Fruit fly (Drosophila melanogaster): ENCODE data around the gene Pdp.

The Pdp gene

dm6 chrX:7696711-7697654 is 37.5 kb downstream of the Pdp start (continued):
- TF ChIP-seq amos (GFP tag; IDR thresholded peaks at IDR 0.05; ENCODE audit: partially characterized antibody) (no peak), slbo (GFP tag; IDR thresholded peaks at IDR 0.05) (peak; percentile 95), Atf-2 (GFP tag; optimal IDR thresholded peaks at IDR 0.05) (peak; percentile 78), NC2α (GFP tag; optimal IDR thresholded peaks at IDR 0.05) (peak; percentile 29), CG11696 (GFP tag; IDR thresholded peaks at IDR 0.05) (peak; percentile 67; the same call in 1 of the 2 replicates), CG5245 (GFP tag; optimal IDR thresholded peaks at IDR 0.05) (peak; percentile 64), CG18476 (GFP tag; optimal IDR thresholded peaks at IDR 0.05) (peak; percentile 83), tx (GFP tag; optimal IDR thresholded peaks at IDR 0.05) (peak; percentile 85), CG14860 (GFP tag; IDR thresholded peaks at IDR 0.05; ENCODE audit: partially characterized antibody) (no peak), vvl (GFP tag; IDR thresholded peaks at IDR 0.05) (peak; percentile 93), unpg (GFP tag; optimal IDR thresholded peaks at IDR 0.05) (peak; percentile 91), bbx (GFP tag; IDR thresholded peaks at IDR 0.05; ENCODE audit: partially characterized antibody) (no peak), CG10431 (GFP tag; optimal IDR thresholded peaks at IDR 0.05) (peak; percentile 60), Oaz (GFP tag; IDR thresholded peaks at IDR 0.05) (peak; percentile 69), sima (GFP tag; optimal IDR thresholded peaks at IDR 0.05) (peak; percentile 21), org-1 (GFP tag; optimal IDR thresholded peaks at IDR 0.05) (peak; percentile 90), CG1832 (GFP tag; optimal IDR thresholded peaks at IDR 0.05) (no peak), wek (GFP tag; optimal IDR thresholded peaks at IDR 0.05) (no peak), tap (tag; optimal IDR thresholded peaks at IDR 0.05) (peak; percentile 85), Abd-B (GFP tag; optimal IDR thresholded peaks at IDR 0.05) (peak; percentile 86), dan (GFP tag; IDR thresholded peaks at IDR 0.05) (no peak), Max (GFP tag; optimal IDR thresholded peaks at IDR 0.05) (peak; percentile 83), ato (GFP tag; IDR thresholded peaks at IDR 0.05; ENCODE audit: partially characterized antibody) (no peak), fd3F (GFP tag; optimal IDR thresholded peaks at IDR 0.05) (peak; percentile 94), insv (GFP tag; optimal IDR thresholded peaks at IDR 0.05) (peak in 1 of 2 experiments; percentile 73), wor (GFP tag; IDR thresholded peaks at IDR 0.05) (peak; percentile 49; the same call in 1 of the 2 replicates), CG13123 (GFP tag; optimal IDR thresholded peaks at IDR 0.05) (peak; percentile 36), luna (GFP tag; optimal IDR thresholded peaks at IDR 0.05) (peak; percentile 81), D19A (tag; optimal IDR thresholded peaks at IDR 0.05) (peak; percentile 79), CG3065 (GFP tag; optimal IDR thresholded peaks at IDR 0.05) (peak; percentile 60), CG3407 (GFP tag; optimal IDR thresholded peaks at IDR 0.05) (peak; percentile 45), Ada2b (GFP tag; IDR thresholded peaks at IDR 0.05) (peak; percentile 94), CG7786 (GFP tag; optimal IDR thresholded peaks at IDR 0.05) (peak; percentile 86), Dip2 (GFP tag; IDR thresholded peaks at IDR 0.05) (peak; percentile 23; the same call in 1 of the 2 replicates), Hsf (GFP tag; optimal IDR thresholded peaks at IDR 0.05) (peak; percentile 88), sug (tag; optimal IDR thresholded peaks at IDR 0.05) (peak; percentile 94), dati (GFP tag; IDR thresholded peaks at IDR 0.05) (peak; percentile 32; the same call in 1 of the 2 replicates), CG7271 (tag; optimal IDR thresholded peaks at IDR 0.05) (no peak), zf30C (GFP tag; optimal IDR thresholded peaks at IDR 0.05) (no peak), MESR4 (GFP tag; optimal IDR thresholded peaks at IDR 0.05) (peak; percentile 23), Hmr (GFP tag; optimal IDR thresholded peaks at IDR 0.05) (peak; percentile 97), CG10267 (tag; optimal IDR thresholded peaks at IDR 0.05) (peak; percentile 77), CG1529 (GFP tag; optimal IDR thresholded peaks at IDR 0.05) (peak; percentile 68), Deaf1 (tag; optimal IDR thresholded peaks at IDR 0.05) (peak; percentile 76), CG11093 (GFP tag; IDR thresholded peaks at IDR 0.05) (peak; percentile 74; the same call in 2 of the 3 replicates), CG17612 (GFP tag; IDR thresholded peaks at IDR 0.05) (peak; percentile 74), CG4360 (GFP tag; IDR thresholded peaks at IDR 0.05) (0 out of 2 replicates have a peak, but pooled peaks have one; percentile 44), CG3726 (GFP tag; IDR thresholded peaks at IDR 0.05) (0 out of 3 replicates have a peak, but pooled peaks have one; percentile 64)
